Worm (Caenorhabditis elegans) whole organism, young adult: ENCODE results near the gene metl-6.

Experiments used
- F57A8.1 ChIP-seq: fragments of 200-800 bp; sonication (Bioruptor generic); optimal IDR thresholded peaks from 2 replicates; lab custom pipeline; 2018; ENCODE audit warnings: mild to moderate bottlenecking, missing genetic modification characterization, moderate library complexity, missing compliant biosample characterization
- let-526 ChIP-seq: fragments of 200-800 bp; sonication (Bioruptor generic); IDR thresholded peaks from 2 replicates; pipeline ENCODE4 v1.3.6; 2022; ENCODE audit warnings: missing genetic modification reagents, missing genetic modification characterization, missing compliant biosample characterization
- lin-26 ChIP-seq: fragments of 200-800 bp; sonication (Bioruptor generic); IDR thresholded peaks from 2 replicates; pipeline ENCODE4 v1.3.6; 2022; ENCODE audit warnings: missing genetic modification reagents, missing genetic modification characterization, missing compliant biosample characterization
- snpc-3.4 ChIP-seq: sonication (generic microtip); optimal IDR thresholded peaks from 2 replicates; lab custom pipeline; 2017; ENCODE audit warnings: missing genetic modification characterization, mild to moderate bottlenecking, missing compliant biosample characterization, antibody characterized with exemption, moderate library complexity, missing genotype, missing genetic modification reagents

DNA sequence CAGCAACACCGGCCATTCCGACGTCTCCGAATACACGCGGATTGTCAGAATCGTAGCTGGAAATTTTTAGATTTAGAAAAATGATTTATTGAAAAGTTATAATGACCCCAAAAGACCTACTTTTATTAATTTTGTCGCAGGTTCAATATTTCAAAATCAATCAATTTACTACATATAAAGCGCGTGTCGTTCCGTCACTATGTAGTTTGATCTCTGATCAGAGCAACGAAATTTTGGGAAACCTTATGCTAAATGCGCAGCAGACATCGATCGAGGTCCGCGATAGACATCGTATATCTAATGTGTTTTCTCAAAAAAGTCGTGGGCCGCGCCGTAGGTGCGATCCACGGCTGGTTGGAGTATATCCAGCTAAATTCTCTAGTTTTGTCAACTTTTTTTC is 15.0 kb downstream of the metl-6 start:
- TF ChIP-seq snpc-3.4 (tag; lab: Kevin White, UChicago): no peak
- no peak for TF ChIP-seq F57A8.1 (GFP tag; lab: Kevin White, UChicago)
- no peak for TF ChIP-seq lin-26 (GFP tag; lab: Robert Waterston, UW)
- TF ChIP-seq let-526 (GFP tag; lab: Robert Waterston, UW): no peak
